Worm (Caenorhabditis elegans) whole organism, L1 larva: ENCODE data around the gene cest-6.

Source experiments
- C04F5.9 ChIP-seq: sonication (generic microtip); optimal IDR thresholded peaks from 2 replicates; lab custom pipeline; 2016; ENCODE audit warnings: missing genetic modification characterization, missing compliant biosample characterization
- ceh-63 ChIP-seq: fragments of 200-800 bp; sonication (Bioruptor generic); optimal IDR thresholded peaks from 2 replicates; lab custom pipeline; 2018; ENCODE audit warnings: mild to moderate bottlenecking, missing genetic modification characterization, missing compliant biosample characterization
- ceh-8 ChIP-seq: fragments of 200-800 bp; sonication (Bioruptor generic); optimal IDR thresholded peaks from 2 replicates; lab custom pipeline; 2018; ENCODE audit warnings: mild to moderate bottlenecking, missing genetic modification characterization, moderate library complexity, missing compliant biosample characterization
- ceh-82 ChIP-seq, 3 experiments: fragments of 150-350 bp in 1 of 3; sonication (generic microtip) in 2 of 3; optimal IDR thresholded peaks; 2 replicates each; lab custom pipeline; 2014 to 2017; ENCODE audit warnings: missing biosample characterization in 3 of 3, missing genetic modification characterization in 3 of 3
- ceh-88 ChIP-seq: fragments of 200-800 bp; sonication (Bioruptor generic); IDR thresholded peaks from 2 replicates; pipeline ENCODE4 v1.3.6; 2022; ENCODE audit warnings: missing genetic modification characterization, missing compliant biosample characterization
- ces-1 ChIP-seq: fragments of 150-350 bp; optimal IDR thresholded peaks from 2 replicates; lab custom pipeline; 2014; ENCODE audit warnings: missing biosample characterization, missing genetic modification reagents, missing genetic modification characterization
- dpl-1 ChIP-seq, 3 experiments: fragments of 150-350 bp in 2 of 3; sonication (generic microtip) in 1 of 3; optimal IDR thresholded peaks; 2 replicates each; lab custom pipeline; 2014 to 2017; ENCODE audit warnings: missing biosample characterization in 3 of 3, missing genetic modification characterization in 3 of 3, missing genetic modification reagents in 3 of 3
- dsc-1 ChIP-seq: sonication (generic microtip); optimal IDR thresholded peaks from 2 replicates; lab custom pipeline; 2016; ENCODE audit warnings: mild to moderate bottlenecking, missing genetic modification characterization, missing compliant biosample characterization
- efl-1 ChIP-seq, 4 experiments: fragments of 150-350 bp; optimal IDR thresholded peaks in 3 of 4; peaks in 1 of 4; 1 replicate in 1 of 4; 2 replicates in 3 of 4; lab custom pipeline; 2014; ENCODE audit warnings: missing biosample characterization in 2 of 4, missing genetic modification characterization in 2 of 4, missing genetic modification reagents in 2 of 4
- egl-13 ChIP-seq: sonication (generic microtip); optimal IDR thresholded peaks from 2 replicates; lab custom pipeline; 2016; ENCODE audit warnings: missing genotype, missing genetic modification reagents, missing genetic modification characterization, missing compliant biosample characterization
- elt-2 ChIP-seq: sonication (generic microtip); optimal IDR thresholded peaks from 2 replicates; lab custom pipeline; 2016; ENCODE audit warnings: missing genetic modification characterization, mild to moderate bottlenecking, inconsistent platforms, missing compliant biosample characterization, missing genetic modification reagents
- fkh-10 ChIP-seq: sonication (generic microtip); optimal IDR thresholded peaks from 2 replicates; lab custom pipeline; 2017; ENCODE audit warnings: missing biosample characterization, missing genetic modification reagents, missing genetic modification characterization
- fkh-8 ChIP-seq: sonication (generic microtip); optimal IDR thresholded peaks from 2 replicates; lab custom pipeline; 2016; ENCODE audit warnings: mild to moderate bottlenecking, missing genetic modification characterization, missing compliant biosample characterization
- isw-1 ChIP-seq: fragments of 200-800 bp; sonication (Bioruptor generic); IDR thresholded peaks from 2 replicates; pipeline ENCODE4 v1.3.6; 2022; ENCODE audit warnings: missing genetic modification characterization, missing compliant biosample characterization
- lin-13 ChIP-seq: fragments of 150-350 bp; optimal IDR thresholded peaks from 2 replicates; lab custom pipeline; 2014; ENCODE audit warnings: missing biosample characterization, missing genetic modification reagents, missing genetic modification characterization
- lin-15B ChIP-seq: fragments of 150-350 bp; sonication (generic microtip); optimal IDR thresholded peaks from 3 replicates; lab custom pipeline; 2014; ENCODE audit warnings: missing biosample characterization, missing genetic modification characterization
- lin-35 ChIP-seq, 2 experiments: fragments of 150-350 bp; optimal IDR thresholded peaks; 2 replicates each; lab custom pipeline; 2014; ENCODE audit warnings: missing biosample characterization in 2 of 2, missing genetic modification characterization in 2 of 2, missing genetic modification reagents in 2 of 2
- lir-3 ChIP-seq: sonication (generic microtip); optimal IDR thresholded peaks from 2 replicates; lab custom pipeline; 2016; ENCODE audit warnings: mild to moderate bottlenecking, missing genetic modification characterization, moderate library complexity, missing compliant biosample characterization; ENCODE audit not compliant: poor library complexity
- lsy-2 ChIP-seq, 2 experiments: fragments of 150-350 bp; optimal IDR thresholded peaks; 2 replicates each; lab custom pipeline; 2014; ENCODE audit warnings: missing biosample characterization in 2 of 2, missing genetic modification characterization in 2 of 2
- mab-9 ChIP-seq: fragments of 200-800 bp; sonication (Bioruptor generic); IDR thresholded peaks from 2 replicates; pipeline ENCODE4 v1.3.6; 2022; ENCODE audit warnings: missing genetic modification reagents, missing genetic modification characterization, missing compliant biosample characterization
- mdl-1 ChIP-seq, 2 experiments: fragments of 150-350 bp; optimal IDR thresholded peaks; 2 replicates each; lab custom pipeline; 2014 to 2017; ENCODE audit warnings: missing biosample characterization in 2 of 2, missing genetic modification characterization in 2 of 2, inconsistent platforms in 1 of 2
- mef-2 ChIP-seq: fragments of 150-350 bp; optimal IDR thresholded peaks from 2 replicates; lab custom pipeline; 2014; ENCODE audit warnings: missing biosample characterization, missing genetic modification characterization
- nhr-12 ChIP-seq: sonication (generic microtip); optimal IDR thresholded peaks from 2 replicates; lab custom pipeline; 2017; ENCODE audit warnings: missing biosample characterization, missing genetic modification characterization
- nhr-237 ChIP-seq: fragments of 150-350 bp; optimal IDR thresholded peaks from 2 replicates; lab custom pipeline; 2014; ENCODE audit warnings: missing biosample characterization, missing genetic modification characterization
- nhr-28 ChIP-seq: fragments of 150-350 bp; optimal IDR thresholded peaks from 2 replicates; lab custom pipeline; 2014; ENCODE audit warnings: missing biosample characterization, missing genetic modification characterization
- nhr-47 ChIP-seq: sonication (generic microtip); optimal IDR thresholded peaks from 2 replicates; lab custom pipeline; 2016; ENCODE audit warnings: mild to moderate bottlenecking, missing genetic modification characterization, moderate library complexity, missing compliant biosample characterization
- nhr-71 ChIP-seq: sonication (generic microtip); optimal IDR thresholded peaks from 2 replicates; lab custom pipeline; 2016; ENCODE audit warnings: mild to moderate bottlenecking, missing genetic modification characterization, moderate library complexity, missing compliant biosample characterization
- pag-3 ChIP-seq: sonication (generic microtip); optimal IDR thresholded peaks from 2 replicates; lab custom pipeline; 2017; ENCODE audit warnings: missing genetic modification characterization, mild to moderate bottlenecking, missing compliant biosample characterization, antibody characterized with exemption, borderline replicate concordance; ENCODE audit not compliant: insufficient read depth
- pqm-1 ChIP-seq: sonication (generic microtip); optimal IDR thresholded peaks from 3 replicates; lab custom pipeline; 2017; ENCODE audit warnings: missing biosample characterization, missing genetic modification characterization
- rnt-1 ChIP-seq: sonication (generic microtip); optimal IDR thresholded peaks from 2 replicates; lab custom pipeline; 2016; ENCODE audit warnings: mild to moderate bottlenecking, missing genetic modification characterization, moderate library complexity, missing compliant biosample characterization
- skn-1 ChIP-seq: fragments of 150-350 bp; optimal IDR thresholded peaks from 2 replicates; lab custom pipeline; 2014; ENCODE audit warnings: missing biosample characterization, missing genetic modification characterization
- snu-23 ChIP-seq: sonication (generic microtip); optimal IDR thresholded peaks from 2 replicates; lab custom pipeline; 2016; ENCODE audit warnings: missing genetic modification characterization, missing compliant biosample characterization
- tlp-1 ChIP-seq: fragments of 150-350 bp; optimal IDR thresholded peaks from 2 replicates; lab custom pipeline; 2014; ENCODE audit warnings: missing biosample characterization, missing genetic modification characterization
- unc-30 ChIP-seq: sonication (generic microtip); optimal IDR thresholded peaks from 2 replicates; lab custom pipeline; 2017; ENCODE audit warnings: missing biosample characterization, missing genetic modification characterization
- unc-62 ChIP-seq: fragments of 150-350 bp; optimal IDR thresholded peaks from 2 replicates; lab custom pipeline; 2014; ENCODE audit warnings: missing biosample characterization, missing genetic modification reagents, missing genetic modification characterization
- unc-86 ChIP-seq: sonication (generic microtip); optimal IDR thresholded peaks from 2 replicates; lab custom pipeline; 2016; ENCODE audit warnings: missing genetic modification characterization, missing compliant biosample characterization
- vab-15 ChIP-seq: sonication (generic microtip); optimal IDR thresholded peaks from 2 replicates; lab custom pipeline; 2017; ENCODE audit warnings: missing genotype, mild to moderate bottlenecking, missing genetic modification characterization, missing compliant biosample characterization
- xbp-1 ChIP-seq: sonication (generic microtip); optimal IDR thresholded peaks from 2 replicates; lab custom pipeline; 2016; ENCODE audit warnings: missing genetic modification characterization, missing compliant biosample characterization
- zag-1 ChIP-seq: fragments of 150-350 bp; optimal IDR thresholded peaks from 2 replicates; lab custom pipeline; 2014; ENCODE audit warnings: missing biosample characterization, missing genetic modification characterization

cest-6 gene

ce11 chrIV:6912851-6913588 is 15.3 kb downstream of the cest-6 start, which contains the start of gene T22D1.3:
TSS of gene T22D1.3 (plus strand) at chrIV:6913538.
- TF ChIP-seq pqm-1 (tag; lab: Kevin White, UChicago): no peak
- no peak for TF ChIP-seq unc-62
- peak; percentile 46 for TF ChIP-seq fkh-8 (tag; lab: Kevin White, UChicago)
- TF ChIP-seq lin-35 (GFP tag; optimal IDR thresholded peaks at IDR 0.05; lab: Kevin White, UChicago): no peak
- no peak for TF ChIP-seq nhr-28
- TF ChIP-seq unc-86 (tag; lab: Kevin White, UChicago): peak; percentile 30
- no peak for TF ChIP-seq pag-3 (tag; lab: Kevin White, UChicago)
- no peak for TF ChIP-seq nhr-47 (tag; lab: Kevin White, UChicago)
- TF ChIP-seq efl-1 (optimal IDR thresholded peaks at IDR 0.05; lab: Kevin White, UChicago): no peak
- TF ChIP-seq efl-1 (GFP tag; optimal IDR thresholded peaks at IDR 0.05 in 1 of 2; lab: Kevin White, UChicago): peak in 1 of 2 experiments; percentile 88
- no peak for TF ChIP-seq C04F5.9 (tag; lab: Kevin White, UChicago)
- TF ChIP-seq ceh-8 (GFP tag; lab: Kevin White, UChicago): no peak
- peak; percentile 46 for TF ChIP-seq dsc-1

- TF ChIP-seq zag-1 (tag; lab: Kevin White, UChicago) (no peak), elt-2 (no peak), nhr-28 (no peak), ceh-88 (GFP tag; lab: Robert Waterston, UW) (no peak), xbp-1 (tag; lab: Kevin White, UChicago) (peak; percentile 45), nhr-71 (tag; lab: Kevin White, UChicago) (peak; percentile 16), lir-3 (no peak), fkh-10 (GFP tag; lab: Kevin White, UChicago) (no peak), rnt-1 (tag; lab: Kevin White, UChicago) (peak; percentile 33), lin-13 (GFP tag; lab: Kevin White, UChicago) (no peak), egl-13 (tag; lab: Kevin White, UChicago) (no peak), lin-15B (tag; lab: Kevin White, UChicago) (peak; percentile 9), nhr-237 (tag; lab: Kevin White, UChicago) (no peak), mab-9 (GFP tag; lab: Robert Waterston, UW) (no peak), ceh-82 (tag; optimal IDR thresholded peaks at IDR 0.05; lab: Kevin White, UChicago) (no peak), vab-15 (no peak), mdl-1 (tag; optimal IDR thresholded peaks at IDR 0.05; lab: Kevin White, UChicago) (no peak), lsy-2 (tag; optimal IDR thresholded peaks at IDR 0.05; lab: Kevin White, UChicago) (peak; percentile 34 to 65), unc-30 (tag; lab: Kevin White, UChicago) (no peak), skn-1 (tag; lab: Kevin White, UChicago) (peak; percentile 100), isw-1 (GFP tag; lab: Robert Waterston, UW) (peak; percentile 10; the same call in 1 of the 2 replicates), ceh-63 (no peak), efl-1 (optimal IDR thresholded peaks at IDR 0.05; lab: Kevin White, UChicago) (peak; percentile 48 to 53), efl-1 (GFP tag; optimal IDR thresholded peaks at IDR 0.05 in 1 of 2; lab: Kevin White, UChicago) (peak; percentile 60 to 90), dpl-1 (GFP tag; optimal IDR thresholded peaks at IDR 0.05; lab: Kevin White, UChicago) (peak; percentile 15 to 61 (median 53)), lin-35 (GFP tag; optimal IDR thresholded peaks at IDR 0.05; lab: Kevin White, UChicago) (peak; percentile 55 to 68), unc-86 (tag; lab: Kevin White, UChicago) (no peak), snu-23 (GFP tag; lab: Kevin White, UChicago) (peak; percentile 40), mef-2 (tag; lab: Kevin White, UChicago) (no peak), pqm-1 (tag; lab: Kevin White, UChicago) (no peak), ces-1 (GFP tag; lab: Kevin White, UChicago) (no peak), tlp-1 (no peak), dsc-1 (no peak), nhr-12 (tag; lab: Kevin White, UChicago) (no peak)
Measured at ce11 chrIV:6909863-6910733, 18.2 kb downstream of the cest-6 start, which contains the start of the genes rpn-1 and ribo-1. TSS of gene rpn-1 (minus strand) at chrIV:6909913. TSS of gene ribo-1 (plus strand) at chrIV:6910683.
